Fruit fly (Drosophila melanogaster) whole organism, adult: ENCODE results near the gene CG13484.
A peak's percentile ranks its signal among the peaks of the same experiment; 100 is the strongest.

Experiments used
- CG11617 ChIP-seq: fragments of 200-800 bp; sonication (Bioruptor generic); optimal IDR thresholded peaks from 2 replicates; lab custom pipeline; 2017; ENCODE audit warnings: mild to moderate bottlenecking, missing biosample characterization, missing genetic modification reagents, missing genetic modification characterization
- CG12768 ChIP-seq: fragments of 200-800 bp; sonication (Bioruptor generic); optimal IDR thresholded peaks from 2 replicates; lab custom pipeline; 2017; ENCODE audit warnings: missing biosample characterization, missing genetic modification characterization, mild to moderate bottlenecking, moderate library complexity, missing genetic modification reagents
- CG14711 ChIP-seq: fragments of 200-800 bp; sonication (Bioruptor generic); optimal IDR thresholded peaks from 2 replicates; lab custom pipeline; 2018; ENCODE audit warnings: missing biosample characterization, mild to moderate bottlenecking, missing genetic modification characterization, moderate library complexity
- CG1620 ChIP-seq: fragments of 200-800 bp; sonication (Bioruptor generic); optimal IDR thresholded peaks from 2 replicates; lab custom pipeline; 2016; ENCODE audit warnings: missing biosample characterization, missing genetic modification characterization
- CG33017 ChIP-seq: fragments of 200-800 bp; sonication (Bioruptor generic); optimal IDR thresholded peaks from 2 replicates; lab custom pipeline; 2018; ENCODE audit warnings: missing biosample characterization, mild to moderate bottlenecking, missing genetic modification characterization, moderate library complexity
- CG5204 ChIP-seq: fragments of 200-800 bp; sonication (Bioruptor generic); optimal IDR thresholded peaks from 2 replicates; lab custom pipeline; 2016; ENCODE audit warnings: missing biosample characterization, missing genetic modification characterization
- CG7045 ChIP-seq: fragments of 200-800 bp; sonication (Bioruptor generic); optimal IDR thresholded peaks from 2 replicates; lab custom pipeline; 2017; ENCODE audit warnings: missing biosample characterization, mild to moderate bottlenecking, missing genetic modification characterization
- CG7101 ChIP-seq: fragments of 200-800 bp; sonication (Bioruptor generic); optimal IDR thresholded peaks from 2 replicates; lab custom pipeline; 2018; ENCODE audit warnings: missing biosample characterization, mild to moderate bottlenecking, missing genetic modification characterization, moderate library complexity
- Clk ChIP-seq: fragments of 200-800 bp; sonication (Bioruptor generic); optimal IDR thresholded peaks from 2 replicates; lab custom pipeline; 2017; ENCODE audit warnings: missing biosample characterization, missing genetic modification characterization
- Crg-1 ChIP-seq: fragments of 200-800 bp; sonication (Bioruptor generic); optimal IDR thresholded peaks from 2 replicates; lab custom pipeline; 2016; ENCODE audit warnings: missing biosample characterization, missing genetic modification characterization
- Hr96 ChIP-seq: fragments of 200-800 bp; sonication (Bioruptor generic); optimal IDR thresholded peaks from 2 replicates; lab custom pipeline; 2016; ENCODE audit warnings: missing biosample characterization, missing genetic modification characterization
- Mnt ChIP-seq: fragments of 200-800 bp; sonication (Bioruptor generic); optimal IDR thresholded peaks from 2 replicates; lab custom pipeline; 2016; ENCODE audit warnings: missing biosample characterization, mild to moderate bottlenecking, missing genetic modification characterization
- bab1 ChIP-seq: fragments of 200-800 bp; sonication (Bioruptor generic); optimal IDR thresholded peaks from 3 replicates; lab custom pipeline; 2019; ENCODE audit warnings: missing biosample characterization, mild to moderate bottlenecking, missing genetic modification characterization, moderate library complexity
- cic ChIP-seq: fragments of 200-800 bp; sonication (Bioruptor generic); optimal IDR thresholded peaks from 2 replicates; lab custom pipeline; 2017; ENCODE audit warnings: missing biosample characterization, mild to moderate bottlenecking, missing genetic modification characterization, moderate library complexity
- cnc ChIP-seq, 2 experiments: fragments of >200 bp; optimal IDR thresholded peaks; 2 replicates each; lab custom pipeline; 2017
- kay ChIP-seq: fragments of 200-800 bp; sonication (Bioruptor generic); peaks from one replicate; lab custom pipeline; 2016; ENCODE audit warnings: missing biosample characterization, missing genetic modification characterization, borderline replicate concordance
- ovo ChIP-seq: fragments of 200-800 bp; sonication (Bioruptor generic); optimal IDR thresholded peaks from 2 replicates; lab custom pipeline; 2016; ENCODE audit warnings: missing biosample characterization, missing genetic modification characterization
- pad ChIP-seq: fragments of 200-800 bp; sonication (Bioruptor generic); optimal IDR thresholded peaks from 3 replicates; lab custom pipeline; 2017; ENCODE audit warnings: missing biosample characterization, missing genetic modification characterization, mild to moderate bottlenecking, moderate library complexity, missing genetic modification reagents
- tj ChIP-seq: fragments of 200-800 bp; sonication (Bioruptor generic); optimal IDR thresholded peaks from 3 replicates; lab custom pipeline; 2017; ENCODE audit warnings: missing biosample characterization, mild to moderate bottlenecking, missing genetic modification characterization, moderate library complexity
- toe ChIP-seq: fragments of 200-800 bp; sonication (Bioruptor generic); optimal IDR thresholded peaks from 2 replicates; lab custom pipeline; 2016; ENCODE audit warnings: missing biosample characterization, missing genetic modification characterization

The CG13484 gene

DNA sequence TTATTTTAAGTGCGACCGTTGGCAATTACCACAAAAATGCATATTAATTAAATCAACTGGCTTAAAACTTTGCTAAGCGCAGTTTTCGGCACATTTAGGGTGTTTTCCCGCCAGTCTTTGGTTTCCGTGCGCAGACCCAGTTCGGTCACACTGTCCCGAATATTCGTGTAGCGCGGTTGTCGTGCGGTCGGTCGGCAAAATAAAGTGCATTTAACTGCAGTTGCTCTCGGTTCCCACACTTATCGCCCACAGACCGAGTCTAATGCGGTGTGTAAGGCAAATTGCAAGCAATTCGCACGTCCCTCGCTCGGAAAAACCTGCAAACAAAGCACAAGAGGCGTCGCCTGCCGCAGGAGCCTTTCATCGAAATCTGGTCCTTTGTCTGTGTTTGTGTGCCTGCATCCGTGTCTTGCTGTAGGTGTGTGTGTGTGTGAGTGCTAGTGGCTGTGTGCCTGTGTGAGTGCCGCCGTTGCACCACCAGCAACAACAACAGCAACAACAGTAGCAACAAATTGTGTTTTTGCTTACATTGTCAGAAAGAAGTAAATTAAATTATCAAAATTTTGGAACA is at the start of gene CG13484, which contains the start of gene Frl:
Gene CG13484 (minus strand): TSS at position 7 of the 571 bp plus-strand sequence.
Gene Frl (plus strand): TSS at position 143 of the 571 bp plus-strand sequence.
- TF ChIP-seq bab1: peak; percentile 83
- TF ChIP-seq CG5204 (GFP tag; lab: Kevin White, UChicago): no peak
- TF ChIP-seq Clk: no peak
- TF ChIP-seq pad (GFP tag; lab: Kevin White, UChicago): peak; percentile 27
- TF ChIP-seq kay: no peak
- peak; percentile 3 for TF ChIP-seq CG33017 (tag; lab: Kevin White, UChicago)
- TF ChIP-seq CG7045 (GFP tag; lab: Kevin White, UChicago): no peak
- peak; percentile 27 for TF ChIP-seq ovo (GFP tag; lab: Kevin White, UChicago)
- peak; percentile 35 for TF ChIP-seq CG11617
- TF ChIP-seq toe (GFP tag; lab: Kevin White, UChicago): no peak
- TF ChIP-seq cic (GFP tag; lab: Kevin White, UChicago): peak; percentile 53
- peak; percentile 64 for TF ChIP-seq Mnt
- TF ChIP-seq CG12768 (GFP tag; lab: Kevin White, UChicago): peak; percentile 44
- TF ChIP-seq CG7101 (tag; lab: Kevin White, UChicago): peak; percentile 43
- TF ChIP-seq Crg-1 (GFP tag; lab: Kevin White, UChicago): peak; percentile 15
- TF ChIP-seq CG1620 (GFP tag; lab: Kevin White, UChicago): peak; percentile 42
- peak; percentile 71 for TF ChIP-seq tj (GFP tag; lab: Kevin White, UChicago)
- TF ChIP-seq cnc (optimal IDR thresholded peaks at IDR 0.05; lab: Kevin White, UChicago): no peak
- peak; percentile 35 for TF ChIP-seq CG14711 (tag; lab: Kevin White, UChicago)

DNA sequence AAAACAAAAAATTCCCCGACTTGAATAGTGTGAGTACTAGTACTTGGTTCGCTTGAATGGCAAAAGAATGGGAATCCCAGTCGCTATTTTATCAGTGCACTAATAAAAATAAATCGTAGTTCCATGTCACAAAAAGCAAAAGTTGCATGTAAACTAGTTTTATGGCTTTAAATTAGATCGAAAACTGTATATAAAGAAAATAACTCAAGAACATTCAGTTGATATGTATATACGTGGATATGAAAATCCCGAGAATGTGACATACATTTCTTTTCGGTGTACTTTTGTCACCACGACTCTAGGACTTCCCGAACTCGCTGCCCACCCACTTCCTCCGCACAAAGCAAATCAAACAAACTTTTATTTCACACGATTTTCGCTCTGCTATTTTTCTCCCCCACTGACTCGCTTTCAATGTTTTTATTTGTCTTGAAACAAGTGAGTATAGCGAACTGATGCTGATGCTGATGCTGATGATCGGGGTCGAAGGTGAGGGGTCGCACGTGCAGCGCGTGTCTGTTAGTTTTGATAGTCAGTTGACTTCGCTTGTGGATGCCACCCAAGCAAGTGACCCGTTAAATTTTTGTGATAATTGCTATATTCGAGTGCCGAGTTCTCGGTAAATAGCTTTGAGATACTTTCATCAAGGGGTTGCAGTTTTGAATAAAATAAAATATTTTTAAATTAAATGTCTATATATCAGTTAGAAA is 48.7 kb upstream of the CG13484 start:
- TF ChIP-seq toe (GFP tag; lab: Kevin White, UChicago) (no peak), Hr96 (GFP tag; lab: Kevin White, UChicago) (no peak), CG7101 (tag; lab: Kevin White, UChicago) (no peak), cnc (optimal IDR thresholded peaks at IDR 0.05; lab: Kevin White, UChicago) (no peak), cic (GFP tag; lab: Kevin White, UChicago) (no peak), CG1620 (GFP tag; lab: Kevin White, UChicago) (no peak), CG11617 (no peak), Crg-1 (GFP tag; lab: Kevin White, UChicago) (no peak)

DNA sequence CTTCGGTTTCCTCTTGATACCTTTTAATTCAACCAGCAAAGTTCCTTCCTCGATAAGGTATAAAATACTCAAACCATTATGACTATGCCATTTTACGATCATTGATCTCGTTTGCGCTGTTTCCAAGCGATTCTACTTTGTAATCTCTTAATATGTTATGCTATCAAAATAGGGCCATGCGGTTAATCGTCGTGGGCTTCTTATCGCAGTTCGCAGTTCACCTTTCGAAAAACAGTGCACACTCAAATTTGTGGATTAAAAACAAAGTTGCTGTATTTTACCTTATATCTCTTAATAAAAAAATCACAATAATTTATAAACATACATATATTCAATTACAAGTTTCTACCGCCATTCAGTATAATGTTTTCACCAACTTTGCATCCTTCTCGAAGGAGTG is 47.2 kb upstream of the CG13484 start:
- TF ChIP-seq Hr96 (GFP tag; lab: Kevin White, UChicago): no peak
- no peak for TF ChIP-seq CG7045 (GFP tag; lab: Kevin White, UChicago)
- no peak for TF ChIP-seq ovo (GFP tag; lab: Kevin White, UChicago)
- TF ChIP-seq CG7101 (tag; lab: Kevin White, UChicago): no peak
- TF ChIP-seq CG11617: no peak
- no peak for TF ChIP-seq CG12768 (GFP tag; lab: Kevin White, UChicago)
- no peak for TF ChIP-seq Crg-1 (GFP tag; lab: Kevin White, UChicago)
- no peak for TF ChIP-seq cic (GFP tag; lab: Kevin White, UChicago)
- TF ChIP-seq CG33017 (tag; lab: Kevin White, UChicago): no peak
- TF ChIP-seq kay: no peak
- no peak for TF ChIP-seq pad (GFP tag; lab: Kevin White, UChicago)

DNA sequence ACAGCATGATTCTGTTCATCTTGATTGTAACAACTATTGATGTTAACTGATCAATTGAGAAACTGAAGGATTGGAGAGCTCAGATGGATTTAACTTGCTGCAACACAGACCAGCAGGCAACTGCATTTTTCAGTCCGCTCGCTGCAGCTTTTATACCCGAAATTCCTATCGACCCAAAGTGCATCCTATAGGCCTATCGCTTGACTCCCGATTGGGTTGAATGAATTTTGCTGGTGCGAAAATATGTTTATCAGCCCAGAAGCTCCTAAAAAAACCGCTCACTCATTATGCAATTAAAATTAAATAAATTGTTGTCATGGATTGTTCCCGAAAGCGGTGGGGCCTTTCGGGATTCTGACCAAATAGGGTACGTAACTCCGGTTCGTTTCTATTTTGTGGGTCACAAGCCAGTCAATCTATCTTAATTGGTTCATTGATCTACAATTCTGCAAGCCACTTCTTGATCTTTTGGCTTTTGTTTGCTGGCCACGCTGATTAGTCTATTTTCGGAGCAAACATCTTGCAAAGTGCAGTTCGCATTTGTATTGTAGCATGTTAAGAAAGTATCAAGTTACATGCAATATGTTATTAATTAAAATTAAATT is 45.2 kb upstream of the CG13484 start, which contains the start of gene Fbp1:
Gene Fbp1 (minus strand): TSS at position 113 of the 605 bp plus-strand sequence.
- TF ChIP-seq tj (GFP tag; lab: Kevin White, UChicago): no peak
- no peak for TF ChIP-seq CG12768 (GFP tag; lab: Kevin White, UChicago)
- TF ChIP-seq Clk: no peak
- TF ChIP-seq bab1: no peak
- TF ChIP-seq cic (GFP tag; lab: Kevin White, UChicago): no peak
- TF ChIP-seq Hr96 (GFP tag; lab: Kevin White, UChicago): no peak
- TF ChIP-seq CG5204 (GFP tag; lab: Kevin White, UChicago): no peak
- no peak for TF ChIP-seq CG7045 (GFP tag; lab: Kevin White, UChicago)
- no peak for TF ChIP-seq ovo (GFP tag; lab: Kevin White, UChicago)
- TF ChIP-seq pad (GFP tag; lab: Kevin White, UChicago): no peak
- TF ChIP-seq Crg-1 (GFP tag; lab: Kevin White, UChicago): no peak
- TF ChIP-seq CG33017 (tag; lab: Kevin White, UChicago): no peak
- no peak for TF ChIP-seq CG1620 (GFP tag; lab: Kevin White, UChicago)
- no peak for TF ChIP-seq CG14711 (tag; lab: Kevin White, UChicago)

DNA sequence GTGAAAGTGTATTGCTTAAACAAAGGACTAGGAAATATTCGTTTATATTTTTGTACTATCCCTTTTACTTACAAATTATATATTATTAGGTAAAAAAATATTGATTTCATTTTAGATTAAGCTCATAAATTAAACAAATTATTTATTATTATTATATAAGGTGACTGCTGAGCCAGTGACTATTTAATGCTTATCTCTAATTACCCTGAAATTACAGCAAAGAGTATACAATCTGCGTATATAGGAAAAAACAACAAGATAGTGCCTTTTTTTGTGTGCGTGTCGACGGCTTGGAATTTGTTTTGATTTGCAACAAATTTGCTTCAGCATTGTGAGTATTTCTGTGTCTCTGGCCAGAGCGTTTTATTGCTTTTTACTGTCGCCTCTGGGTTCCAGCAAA is 36.6 kb upstream of the CG13484 start:
- TF ChIP-seq Clk (no peak), CG11617 (no peak), kay (no peak), pad (GFP tag; lab: Kevin White, UChicago) (no peak), CG33017 (tag; lab: Kevin White, UChicago) (no peak)

DNA sequence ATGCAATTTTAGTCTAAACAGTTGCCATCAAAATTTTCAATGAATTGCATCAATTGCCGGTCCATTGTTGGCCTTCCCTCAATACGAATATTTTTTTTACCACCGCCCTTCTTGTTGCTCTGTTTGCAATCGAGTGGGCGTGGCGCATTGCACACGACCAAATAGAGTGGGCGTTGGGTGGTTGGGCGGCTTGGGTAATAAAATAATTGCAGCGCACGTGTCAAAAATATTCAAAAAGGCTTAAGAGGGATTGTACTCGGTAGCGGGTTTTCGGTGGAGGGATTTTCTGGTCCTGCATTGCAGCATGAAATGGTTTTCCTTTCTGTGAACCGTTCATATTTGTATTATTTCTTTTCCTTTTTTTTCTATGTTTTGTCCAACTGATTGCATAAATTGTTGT is 36.1 kb upstream of the CG13484 start:
- TF ChIP-seq CG7101 (tag; lab: Kevin White, UChicago) (no peak), cic (GFP tag; lab: Kevin White, UChicago) (no peak), CG5204 (GFP tag; lab: Kevin White, UChicago) (no peak), bab1 (no peak), ovo (GFP tag; lab: Kevin White, UChicago) (no peak), CG7045 (GFP tag; lab: Kevin White, UChicago) (no peak), Crg-1 (GFP tag; lab: Kevin White, UChicago) (no peak), CG11617 (no peak), Clk (no peak), toe (GFP tag; lab: Kevin White, UChicago) (no peak), CG1620 (GFP tag; lab: Kevin White, UChicago) (no peak), kay (no peak), pad (GFP tag; lab: Kevin White, UChicago) (no peak), CG14711 (tag; lab: Kevin White, UChicago) (no peak), CG33017 (tag; lab: Kevin White, UChicago) (no peak), CG12768 (GFP tag; lab: Kevin White, UChicago) (no peak), cnc (optimal IDR thresholded peaks at IDR 0.05; lab: Kevin White, UChicago) (no peak), tj (GFP tag; lab: Kevin White, UChicago) (no peak), Hr96 (GFP tag; lab: Kevin White, UChicago) (no peak)
